Worm (Caenorhabditis elegans) whole organism, L4 larva: Measurements from ENCODE around the gene clec-41.
"Not testable (repeated sequence)": the region's sequence is repeated elsewhere in the genome, so short reads cannot be mapped to it uniquely, and the experiment has no call there.

ENCODE experiments used
- D1046.2 ChIP-seq: fragments of 200-800 bp; sonication (Bioruptor generic); IDR thresholded peaks from 2 replicates; pipeline ENCODE4 v1.3.6; 2022; ENCODE audit warnings: missing genetic modification characterization, missing compliant biosample characterization
- T26A8.4 ChIP-seq: fragments of 200-800 bp; sonication (Bioruptor generic); IDR thresholded peaks from 2 replicates; pipeline ENCODE4 v1.3.6; 2022; ENCODE audit warnings: missing genetic modification characterization, missing compliant biosample characterization
- ZK337.2 ChIP-seq: fragments of 200-800 bp; sonication (Bioruptor generic); IDR thresholded peaks from 2 replicates; pipeline ENCODE4 v1.3.6; 2022; ENCODE audit warnings: missing genetic modification reagents, missing genetic modification characterization, missing compliant biosample characterization
- aha-1 ChIP-seq: fragments of 150-350 bp; peaks from one replicate; lab custom pipeline; 2014; ENCODE audit warnings: missing biosample characterization, missing genetic modification characterization
- ama-1 ChIP-seq: fragments of 150-350 bp; optimal IDR thresholded peaks from 2 replicates; lab custom pipeline; 2014; ENCODE audit warnings: inconsistent platforms, mixed read lengths
- arid-1 ChIP-seq: fragments of 200-800 bp; sonication (Bioruptor generic); conservative IDR thresholded peaks from 2 replicates; pipeline ENCODE4 v1.3.6; 2022; ENCODE audit warnings: missing genetic modification reagents, missing genetic modification characterization, missing compliant biosample characterization
- ceh-20 ChIP-seq: fragments of 200-800 bp; sonication (Bioruptor generic); IDR thresholded peaks from 2 replicates; pipeline ENCODE4 v1.3.6; 2022; ENCODE audit warnings: missing genetic modification reagents, missing genetic modification characterization, missing compliant biosample characterization
- ctbp-1 ChIP-seq: fragments of 200-800 bp; sonication (Bioruptor generic); IDR thresholded peaks from 2 replicates; pipeline ENCODE4 v1.3.6; 2022; ENCODE audit warnings: missing genetic modification reagents, missing genetic modification characterization, missing compliant biosample characterization
- daf-16 ChIP-seq, 3 experiments: sonication (generic microtip); optimal IDR thresholded peaks; 2 replicates each; lab custom pipeline; 2016 to 2017; ENCODE audit warnings: missing genetic modification characterization in 3 of 3, missing genetic modification reagents in 3 of 3, mild to moderate bottlenecking in 2 of 3, missing compliant biosample characterization in 2 of 3, missing biosample characterization in 1 of 3, moderate library complexity in 1 of 3
- dmd-9 ChIP-seq: fragments of 200-800 bp; sonication (Bioruptor generic); IDR thresholded peaks from 2 replicates; pipeline ENCODE4 v1.3.6; 2022; ENCODE audit warnings: missing genetic modification reagents, missing genetic modification characterization, missing compliant biosample characterization
- egl-43 ChIP-seq: fragments of 200-800 bp; sonication (Bioruptor generic); IDR thresholded peaks from 2 replicates; pipeline ENCODE4 v1.3.6; 2022; ENCODE audit warnings: missing genetic modification reagents, missing genetic modification characterization, missing compliant biosample characterization
- lin-39 ChIP-seq: fragments of 150-350 bp; optimal IDR thresholded peaks from 2 replicates; lab custom pipeline; 2014; ENCODE audit warnings: missing biosample characterization, missing genetic modification reagents, missing genetic modification characterization
- mep-1 ChIP-seq: fragments of 150-350 bp; sonication (generic microtip); optimal IDR thresholded peaks from 3 replicates; lab custom pipeline; 2014; ENCODE audit warnings: missing biosample characterization, missing genetic modification characterization
- mxl-2 ChIP-seq: fragments of 200-800 bp; sonication (Bioruptor generic); conservative IDR thresholded peaks from 2 replicates; pipeline ENCODE4 v1.3.6; 2022; ENCODE audit warnings: missing genetic modification reagents, missing genetic modification characterization, missing compliant biosample characterization
- nhr-25 ChIP-seq: sonication (generic microtip); optimal IDR thresholded peaks from 2 replicates; lab custom pipeline; 2017; ENCODE audit warnings: missing genetic modification characterization, mild to moderate bottlenecking, missing compliant biosample characterization, antibody characterized with exemption, moderate library complexity, borderline replicate concordance; ENCODE audit not compliant: insufficient read depth
- nhr-28 ChIP-seq: fragments of 150-350 bp; optimal IDR thresholded peaks from 2 replicates; lab custom pipeline; 2014; ENCODE audit warnings: missing biosample characterization, missing genetic modification characterization
- nhr-42 ChIP-seq: fragments of 200-800 bp; sonication (Bioruptor generic); IDR thresholded peaks from 2 replicates; pipeline ENCODE4 v1.3.6; 2022; ENCODE audit warnings: missing genetic modification characterization, missing compliant biosample characterization
- rbr-2 ChIP-seq: sonication (generic microtip); optimal IDR thresholded peaks from 2 replicates; lab custom pipeline; 2016; ENCODE audit warnings: missing genotype, missing genetic modification characterization, missing compliant biosample characterization
- saeg-2 ChIP-seq: fragments of 200-800 bp; sonication (Bioruptor generic); IDR thresholded peaks from 2 replicates; pipeline ENCODE4 v1.3.6; 2022; ENCODE audit warnings: missing genetic modification reagents, missing genetic modification characterization, missing compliant biosample characterization
- set-16 ChIP-seq: fragments of 200-800 bp; sonication (Bioruptor generic); IDR thresholded peaks from 2 replicates; pipeline ENCODE4 v1.3.6; 2022; ENCODE audit warnings: missing genetic modification reagents, missing genetic modification characterization, missing compliant biosample characterization
- skn-1 ChIP-seq: fragments of 150-350 bp; optimal IDR thresholded peaks from 2 replicates; lab custom pipeline; 2014; ENCODE audit warnings: missing biosample characterization, missing genetic modification characterization
- snpc-1.2 ChIP-seq: fragments of 200-800 bp; sonication (Bioruptor generic); IDR thresholded peaks from 2 replicates; pipeline ENCODE4 v1.3.6; 2022; ENCODE audit warnings: missing genetic modification reagents, missing genetic modification characterization, missing compliant biosample characterization
- snpc-4 ChIP-seq: fragments of 150-350 bp; optimal IDR thresholded peaks from 2 replicates; lab custom pipeline; 2014; ENCODE audit warnings: missing biosample characterization, missing genetic modification characterization
- spr-3 ChIP-seq: fragments of 200-800 bp; sonication (Bioruptor generic); optimal IDR thresholded peaks from 2 replicates; lab custom pipeline; 2018; ENCODE audit warnings: mild to moderate bottlenecking, missing genetic modification characterization, missing compliant biosample characterization
- tag-97 ChIP-seq: fragments of 200-800 bp; sonication (Bioruptor generic); IDR thresholded peaks from 2 replicates; pipeline ENCODE4 v1.3.6; 2022; ENCODE audit warnings: missing genetic modification characterization, missing compliant biosample characterization
- unc-62 ChIP-seq, 3 experiments: fragments of 150-350 bp in 1 of 3; sonication (generic microtip); optimal IDR thresholded peaks in 2 of 3; peaks in 1 of 3; 1 replicate in 1 of 3; 2 replicates in 2 of 3; lab custom pipeline; 2014 to 2017; ENCODE audit warnings: missing biosample characterization in 3 of 3, missing genetic modification characterization in 3 of 3, missing genetic modification reagents in 3 of 3, missing genotype in 1 of 3
- zag-1 ChIP-seq: fragments of 150-350 bp; optimal IDR thresholded peaks from 2 replicates; lab custom pipeline; 2014; ENCODE audit warnings: missing biosample characterization, missing genetic modification characterization
- zip-11 ChIP-seq: fragments of 200-800 bp; sonication (Bioruptor generic); IDR thresholded peaks from 2 replicates; pipeline ENCODE4 v1.3.6; 2022; ENCODE audit warnings: missing genetic modification characterization, missing compliant biosample characterization

Gene clec-41

ce11 chrV:13130439-13130840 lies 7.5 kb downstream of the clec-41 start (continued):
- 0 out of 2 replicates have a peak, but pooled peaks have one; percentile 16 for TF ChIP-seq mxl-2 (GFP tag; lab: Robert Waterston, UW)
- 0 out of 2 replicates have a peak, but pooled peaks have one; percentile 20 for TF ChIP-seq ZK337.2 (GFP tag; lab: Robert Waterston, UW)
- TF ChIP-seq tag-97 (GFP tag; lab: Robert Waterston, UW): no peak
- TF ChIP-seq snpc-4 (tag; lab: Kevin White, UChicago): no peak
- TF ChIP-seq mep-1: peak; percentile 72
- no peak for TF ChIP-seq nhr-25 (tag; lab: Kevin White, UChicago)
- no peak for TF ChIP-seq nhr-42
- peak; percentile 51 for TF ChIP-seq nhr-28 (tag; lab: Kevin White, UChicago)
- TF ChIP-seq ceh-20: no peak

- no peak for TF ChIP-seq rbr-2
- peak; percentile 17 for TF ChIP-seq nhr-25 (tag; lab: Kevin White, UChicago)
Observed at ce11 chrV:13129895-13130294, 8.0 kb downstream of the clec-41 start, which contains the start of gene eat-6. eat-6 (minus strand) TSS chrV:13129995.

- TF ChIP-seq unc-62 (GFP tag; optimal IDR thresholded peaks at IDR 0.05 in 1 of 2; lab: Kevin White, UChicago) (peak in 1 of 2 experiments; percentile 23), saeg-2 (0 out of 2 replicates have a peak, but pooled peaks have one; percentile 32), T26A8.4 (GFP tag; lab: Robert Waterston, UW) (peak; percentile 64), egl-43 (GFP tag; lab: Robert Waterston, UW) (peak; percentile 51; the same call in 1 of the 2 replicates), ctbp-1 (GFP tag; lab: Robert Waterston, UW) (0 out of 2 replicates have a peak, but pooled peaks have one; percentile 53), arid-1 (GFP tag; lab: Robert Waterston, UW) (0 out of 2 replicates have a peak, but pooled peaks have one; percentile 5), snpc-1.2 (GFP tag; lab: Robert Waterston, UW) (peak; percentile 32; the same call in 1 of the 2 replicates), set-16 (GFP tag; lab: Robert Waterston, UW) (peak; percentile 59)
- TF ChIP-seq unc-62 (tag; optimal IDR thresholded peaks at IDR 0.05; lab: Kevin White, UChicago): not testable (repeated sequence)
Observed at ce11 chrV:13125942-13126341, 12.0 kb downstream of the clec-41 start.

- TF ChIP-seq daf-16 (GFP tag; optimal IDR thresholded peaks at IDR 0.05; lab: Kevin White, UChicago) (no peak), daf-16 (tag; optimal IDR thresholded peaks at IDR 0.05; lab: Kevin White, UChicago) (no peak), unc-62 (GFP tag; optimal IDR thresholded peaks at IDR 0.05 in 1 of 2; lab: Kevin White, UChicago) (peak in 1 of 2 experiments; percentile 93), unc-62 (tag; optimal IDR thresholded peaks at IDR 0.05; lab: Kevin White, UChicago) (no peak)
Observed at ce11 chrV:13121266-13121665, 16.6 kb downstream of the clec-41 start.

- TF ChIP-seq dmd-9 (no peak), spr-3 (GFP tag; lab: Kevin White, UChicago) (no peak), aha-1 (peak; percentile 21)
- TF ChIP-seq, all 104 proteins: peak for 1
Observed at ce11 chrV:13120097-13120496, 17.8 kb downstream of the clec-41 start, which contains the start of gene max-1. max-1 (minus strand) TSS chrV:13120220.

- TF ChIP-seq nhr-28 (tag; lab: Kevin White, UChicago) (peak; percentile 42), D1046.2 (GFP tag; lab: Robert Waterston, UW) (no peak)
Observed at ce11 chrV:13116114-13116603, 21.7 kb downstream of the clec-41 start, which contains the start of gene acly-2. acly-2 (plus strand) TSS chrV:13116488.

ce11 chrV:13114552-13115237 lies 23.2 kb downstream of the clec-41 start:
- TF ChIP-seq zip-11 (GFP tag; lab: Robert Waterston, UW) (no peak), lin-39 (no peak), unc-62 (GFP tag; optimal IDR thresholded peaks at IDR 0.05 in 1 of 2; lab: Kevin White, UChicago) (peak in 1 of 2 experiments; percentile 65), unc-62 (tag; optimal IDR thresholded peaks at IDR 0.05; lab: Kevin White, UChicago) (no peak), ama-1 (no peak), spr-3 (GFP tag; lab: Kevin White, UChicago) (no peak), zag-1 (no peak), skn-1 (tag; lab: Kevin White, UChicago) (no peak)
